Worm (Caenorhabditis elegans): ENCODE measurements around the gene F10D2.10.

Gene F10D2.10

DNA sequence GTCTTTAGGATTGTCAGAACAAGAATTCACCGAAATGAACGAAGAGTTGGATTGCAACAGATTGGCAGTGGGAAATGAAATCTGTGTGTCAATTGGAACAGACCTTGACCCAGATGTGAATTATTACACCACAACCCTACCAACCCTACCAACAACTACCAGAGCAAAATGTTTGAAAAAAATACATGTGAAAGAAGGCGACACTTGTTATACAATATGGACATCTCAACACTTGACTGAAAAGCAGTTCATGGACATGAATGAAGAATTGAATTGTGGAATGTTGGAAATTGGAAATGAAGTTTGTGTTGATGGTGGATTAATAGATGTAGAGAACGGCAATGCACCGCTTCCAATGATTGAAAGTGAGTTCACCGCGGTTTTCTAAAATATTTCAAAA lies 32.0 kb downstream of the F10D2.10 start:
- TF ChIP-seq unc-62 (GFP tag; optimal IDR thresholded peaks at IDR 0.05 in 1 of 2), result peak in 1 of 2 experiments; percentile 96
- TF ChIP-seq unc-62 (tag; optimal IDR thresholded peaks at IDR 0.05), result no peak
- TF ChIP-seq nhr-25 (tag; optimal IDR thresholded peaks at IDR 0.05; ENCODE audit: borderline replicate concordance, insufficient read depth), result no peak

DNA sequence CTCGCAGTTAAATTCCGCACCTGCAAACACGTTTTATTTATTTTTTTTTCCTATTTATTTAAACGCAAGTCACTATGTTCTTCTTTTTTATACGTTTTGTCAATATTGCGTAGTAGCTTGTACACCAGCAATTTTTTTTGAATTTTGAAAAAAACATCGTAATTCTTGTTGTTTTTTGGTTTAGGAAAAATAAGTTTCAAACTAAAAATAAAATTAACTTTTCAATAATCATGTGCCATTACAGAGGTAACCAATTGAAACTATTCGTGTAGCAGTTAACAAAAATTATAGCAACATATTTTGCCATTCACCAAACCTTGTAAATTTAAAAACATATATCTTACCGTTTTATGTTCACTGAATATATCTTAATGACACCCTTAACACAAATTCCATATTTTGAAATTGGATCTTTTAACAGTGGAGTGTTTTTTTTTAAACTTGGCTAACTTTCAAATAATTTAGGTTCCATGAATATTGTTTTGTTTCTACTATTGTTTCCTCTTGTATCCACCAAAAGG lies 32.7 kb downstream of the F10D2.10 start, which contains the start of gene lmd-5:
Gene lmd-5, plus strand, starts transcription at position 471 of the 521 bp plus-strand sequence.
- TF ChIP-seq unc-62 (GFP tag; optimal IDR thresholded peaks at IDR 0.05 in 1 of 2) (peak in 1 of 2 experiments; percentile 67), unc-62 (tag; optimal IDR thresholded peaks at IDR 0.05) (no peak), nhr-42 (GFP tag; IDR thresholded peaks at IDR 0.05) (no peak), dve-1 (tag; optimal IDR thresholded peaks at IDR 0.05; ENCODE audit: insufficient read depth) (no peak), mdt-29 (GFP tag; IDR thresholded peaks at IDR 0.05) (no peak), lir-3 (tag; optimal IDR thresholded peaks at IDR 0.05) (no peak), aha-1 (tag) (peak; percentile 91), zfp-3 (GFP tag; conservative IDR thresholded peaks at IDR 0.05) (no peak)

DNA sequence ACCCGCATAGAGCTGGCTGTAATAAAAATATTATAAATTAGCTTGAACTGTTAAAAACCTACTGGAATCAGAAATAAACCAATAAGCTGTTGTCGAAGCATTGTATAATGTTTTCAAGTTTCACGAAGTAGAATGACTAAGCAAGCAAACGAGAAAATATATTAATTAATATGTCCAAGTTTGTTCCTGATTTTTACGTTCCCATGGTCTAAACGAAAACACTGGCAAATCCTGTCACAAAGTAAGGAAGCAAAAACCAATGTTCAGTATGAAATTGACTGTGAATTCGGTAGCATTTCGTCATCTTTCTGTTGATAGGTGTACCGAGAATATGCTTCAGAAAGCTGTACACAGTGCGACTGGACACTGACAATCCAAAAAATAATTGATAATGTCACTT lies 35.8 kb downstream of the F10D2.10 start, which contains the start of gene srx-34:
Gene srx-34, minus strand, starts transcription at position 101 of the 400 bp plus-strand sequence.
- no peak for TF ChIP-seq mxl-2 (GFP tag; conservative IDR thresholded peaks at IDR 0.05)
- no peak for TF ChIP-seq lin-39 (tag; optimal IDR thresholded peaks at IDR 0.05)
- no peak for TF ChIP-seq tra-1 (GFP tag; IDR thresholded peaks at IDR 0.05)
- no peak for TF ChIP-seq unc-39 (tag; optimal IDR thresholded peaks at IDR 0.05)
- TF ChIP-seq mdl-1 (tag; optimal IDR thresholded peaks at IDR 0.05), result no peak

DNA sequence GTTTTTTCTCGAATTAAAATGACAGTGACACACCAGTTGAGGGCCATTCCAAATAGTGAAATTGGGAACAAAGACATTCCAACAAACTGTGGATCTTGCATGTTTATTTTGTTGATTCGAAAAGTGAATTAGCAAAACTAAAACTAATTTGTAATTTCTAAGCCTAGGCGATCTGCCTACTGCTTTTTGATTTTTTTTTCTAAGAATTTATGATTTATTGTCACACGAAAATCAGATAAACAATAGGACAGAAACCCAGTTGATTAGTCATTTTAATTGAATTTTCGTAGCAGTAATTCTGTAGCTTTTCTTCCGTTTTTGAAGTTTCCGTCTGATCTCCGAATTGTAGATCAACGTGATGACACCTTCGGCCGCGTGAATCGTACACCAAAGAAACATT lies 37.2 kb downstream of the F10D2.10 start, which contains the start of gene srx-33:
Gene srx-33, minus strand, starts transcription at position 101 of the 400 bp plus-strand sequence.
- no peak for TF ChIP-seq fkh-10 (GFP tag; optimal IDR thresholded peaks at IDR 0.05)
- no peak for TF ChIP-seq hif-1 (tag; optimal IDR thresholded peaks at IDR 0.05)
- TF ChIP-seq rbr-2 (tag; optimal IDR thresholded peaks at IDR 0.05), result no peak
- TF ChIP-seq sdz-12 (GFP tag; optimal IDR thresholded peaks at IDR 0.05), result no peak
- TF ChIP-seq nhr-25 (tag; optimal IDR thresholded peaks at IDR 0.05; ENCODE audit: borderline replicate concordance, insufficient read depth), result no peak
- TF ChIP-seq zip-11 (GFP tag; IDR thresholded peaks at IDR 0.05), result no peak
- no peak for TF ChIP-seq F44E2.7 (GFP tag; IDR thresholded peaks at IDR 0.05)
- no peak for TF ChIP-seq lin-13 (GFP tag; optimal IDR thresholded peaks at IDR 0.05)
- TF ChIP-seq nhr-11 (tag; optimal IDR thresholded peaks at IDR 0.05), result no peak
- no peak for TF ChIP-seq saeg-2 (GFP tag; IDR thresholded peaks at IDR 0.05)
- no peak for TF ChIP-seq ZK546.5 (tag; optimal IDR thresholded peaks at IDR 0.05)

DNA sequence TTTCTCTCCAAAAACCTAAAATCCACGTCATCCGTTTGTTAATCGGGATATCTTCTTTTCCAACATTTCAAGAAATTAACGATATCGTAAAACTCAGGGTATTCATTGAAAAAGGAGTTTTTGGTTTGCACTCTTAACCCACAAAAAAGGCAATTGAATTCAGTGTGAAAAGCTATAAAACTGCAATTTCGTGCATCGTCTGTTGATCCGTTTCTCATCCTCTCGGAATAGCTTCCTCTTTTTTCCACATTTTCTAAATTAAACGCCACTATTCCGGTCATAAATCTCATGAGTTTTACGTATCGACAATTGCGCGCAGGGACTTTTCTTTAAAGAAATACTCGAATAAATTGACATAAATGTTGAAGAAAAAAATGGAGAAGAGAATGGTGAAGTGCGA lies 43.8 kb downstream of the F10D2.10 start:
- TF ChIP-seq egl-43 (GFP tag; IDR thresholded peaks at IDR 0.05) (no peak), aha-1 (tag) (peak; percentile 62), unc-62 (GFP tag; optimal IDR thresholded peaks at IDR 0.05 in 1 of 2) (peak in 1 of 2 experiments; percentile 89), unc-62 (tag; optimal IDR thresholded peaks at IDR 0.05) (no peak), ceh-82 (tag; optimal IDR thresholded peaks at IDR 0.05) (no peak), ZK546.5 (tag; optimal IDR thresholded peaks at IDR 0.05) (no peak), R02D3.7 (tag; optimal IDR thresholded peaks at IDR 0.05) (no peak), zfp-3 (GFP tag; conservative IDR thresholded peaks at IDR 0.05) (no peak), unc-130 (GFP tag; optimal IDR thresholded peaks at IDR 0.05) (no peak)

DNA sequence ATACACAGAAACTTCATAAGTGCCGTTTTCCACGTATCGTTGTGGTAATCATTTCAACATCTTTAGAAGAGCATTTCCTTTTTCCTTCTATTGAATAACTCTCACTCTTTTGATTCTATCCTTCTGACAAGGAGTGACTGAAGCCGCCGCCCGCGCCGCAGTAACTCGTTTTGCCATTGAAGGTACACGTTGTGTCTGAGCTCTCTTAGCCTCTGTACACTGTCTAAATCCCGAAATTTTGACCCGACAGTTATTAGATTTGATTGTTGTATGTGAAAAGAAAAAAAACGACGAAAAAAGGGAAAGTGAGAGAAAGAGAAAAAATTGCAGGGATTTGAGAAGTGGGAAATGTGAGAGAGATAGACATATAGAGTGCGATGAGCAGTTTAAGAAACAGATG lies 44.7 kb downstream of the F10D2.10 start:
- peak; percentile 71 for TF ChIP-seq ces-1 (GFP tag; optimal IDR thresholded peaks at IDR 0.05)
- TF ChIP-seq dmd-9 (GFP tag; IDR thresholded peaks at IDR 0.05), result no peak
- peak; percentile 24 for TF ChIP-seq rbr-2 (tag; optimal IDR thresholded peaks at IDR 0.05)
- TF ChIP-seq hif-1 (tag; optimal IDR thresholded peaks at IDR 0.05), result no peak
- TF ChIP-seq fkh-10 (GFP tag; optimal IDR thresholded peaks at IDR 0.05), result peak; percentile 80
- TF ChIP-seq nhr-77 (tag; optimal IDR thresholded peaks at IDR 0.05), result no peak
- no peak for TF ChIP-seq T26A8.4 (GFP tag; IDR thresholded peaks at IDR 0.05)
- TF ChIP-seq unc-62 (GFP tag; optimal IDR thresholded peaks at IDR 0.05 in 1 of 2), result peak in 1 of 2 experiments; percentile 56
- TF ChIP-seq unc-62 (tag; optimal IDR thresholded peaks at IDR 0.05), result no peak
- TF ChIP-seq jun-1 (tag; optimal IDR thresholded peaks at IDR 0.05), result no peak
